Fruit fly (Drosophila melanogaster): ENCODE results near the gene CG5953.

Gene CG5953

DNA sequence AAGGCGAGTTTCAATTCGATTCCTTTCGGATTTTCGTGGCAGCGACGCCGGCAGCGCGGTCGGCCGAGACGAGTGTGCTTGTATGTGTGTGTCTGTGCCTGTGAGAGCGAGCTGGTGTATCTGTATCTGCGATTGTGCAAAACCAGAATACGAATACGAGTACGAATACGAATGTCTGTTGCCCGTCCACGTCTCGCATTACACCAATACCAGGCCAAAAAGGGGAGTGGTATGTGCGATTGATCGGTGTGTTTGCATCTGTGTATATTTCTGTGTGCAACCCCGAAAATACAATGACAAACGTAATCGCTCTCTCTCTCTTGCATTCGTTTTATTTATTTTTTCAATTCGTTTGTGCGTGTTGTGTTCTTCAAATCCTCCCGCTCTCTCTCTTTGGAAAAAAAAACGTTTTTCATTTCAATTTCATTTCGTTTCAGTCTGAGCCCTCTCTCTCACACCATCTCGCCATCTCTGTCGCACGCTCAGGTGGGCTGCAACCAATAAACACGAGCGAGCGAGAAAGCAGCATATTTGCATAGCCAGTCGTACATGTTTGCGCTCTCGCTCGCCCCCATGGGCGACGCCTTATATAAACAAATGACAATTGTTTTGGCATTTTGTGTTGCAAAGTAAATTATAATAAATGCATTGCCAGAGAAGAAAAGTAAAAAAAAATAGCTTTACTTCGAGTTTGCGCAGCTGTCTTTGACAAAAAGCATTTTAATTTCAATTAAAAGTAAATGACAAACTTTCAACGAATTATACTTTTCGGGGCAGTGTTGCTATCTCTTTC, 46.5 kb downstream of the CG5953 start (continued):
- no peak; the same call in 1 of the 2 replicates for TF ChIP-seq onecut (GFP tag; IDR thresholded peaks at IDR 0.05)
- peak; percentile 7 for TF ChIP-seq Sox100B (GFP tag; optimal IDR thresholded peaks at IDR 0.05)
- TF ChIP-seq CG17568 (GFP tag; optimal IDR thresholded peaks at IDR 0.05) = peak; percentile 23
- no peak for TF ChIP-seq bbx (GFP tag; IDR thresholded peaks at IDR 0.05; ENCODE audit: partially characterized antibody)
- no peak for TF ChIP-seq CG11560 (tag; IDR thresholded peaks at IDR 0.05)
- no peak for TF ChIP-seq CG10959 (GFP tag; IDR thresholded peaks at IDR 0.05)
- peak; percentile 20 for TF ChIP-seq Meics (GFP tag; optimal IDR thresholded peaks at IDR 0.05)
- no peak for TF ChIP-seq sd (tag; optimal IDR thresholded peaks at IDR 0.05)
- TF ChIP-seq CG7963 (GFP tag; IDR thresholded peaks at IDR 0.05; ENCODE audit: partially characterized antibody) = no peak
- TF ChIP-seq nerfin-2 (GFP tag; IDR thresholded peaks at IDR 0.05; ENCODE audit: partially characterized antibody) = no peak
- TF ChIP-seq corto (GFP tag; optimal IDR thresholded peaks at IDR 0.05) = no peak
- peak; percentile 69 for TF ChIP-seq CoRest (tag; optimal IDR thresholded peaks at IDR 0.05)
- TF ChIP-seq dmrt11E (tag; optimal IDR thresholded peaks at IDR 0.05) = no peak
- no peak for TF ChIP-seq tap (tag; optimal IDR thresholded peaks at IDR 0.05)
- TF ChIP-seq cad (GFP tag; optimal IDR thresholded peaks at IDR 0.05) = peak; percentile 29
- TF ChIP-seq Abd-B (GFP tag; optimal IDR thresholded peaks at IDR 0.05) = peak; percentile 14
- TF ChIP-seq CG3726 (GFP tag; IDR thresholded peaks at IDR 0.05) = no peak
- TF ChIP-seq CG11093 (GFP tag; IDR thresholded peaks at IDR 0.05) = no peak
- TF ChIP-seq CG7357 (GFP tag; IDR thresholded peaks at IDR 0.05) = no peak
- TF ChIP-seq ATbp (GFP tag; optimal IDR thresholded peaks at IDR 0.05) = peak; percentile 63
- no peak for TF ChIP-seq CG6272 (GFP tag; IDR thresholded peaks at IDR 0.05)
- peak; percentile 88 for TF ChIP-seq vvl (GFP tag; IDR thresholded peaks at IDR 0.05)
- TF ChIP-seq CG7839 (tag; optimal IDR thresholded peaks at IDR 0.05) = peak; percentile 18
- TF ChIP-seq CG1529 (GFP tag; optimal IDR thresholded peaks at IDR 0.05) = no peak
- TF ChIP-seq slbo (GFP tag; IDR thresholded peaks at IDR 0.05) = peak; percentile 62
- TF ChIP-seq CG32767 (GFP tag; IDR thresholded peaks at IDR 0.05) = no peak
- TF ChIP-seq ash1 (GFP tag; optimal IDR thresholded peaks at IDR 0.05) = no peak
- peak; percentile 46 for TF ChIP-seq disco-r (GFP tag; optimal IDR thresholded peaks at IDR 0.05)
- no peak for TF ChIP-seq CG18011 (GFP tag; optimal IDR thresholded peaks at IDR 0.05)
- no peak for TF ChIP-seq CG12104 (GFP tag; optimal IDR thresholded peaks at IDR 0.05)
- TF ChIP-seq Mrtf (GFP tag; IDR thresholded peaks at IDR 0.05) = no peak
- no peak for TF ChIP-seq pzg (GFP tag; optimal IDR thresholded peaks at IDR 0.05)
- TF ChIP-seq insv (GFP tag; optimal IDR thresholded peaks at IDR 0.05) = no peak
- TF ChIP-seq CG11085 (GFP tag; IDR thresholded peaks at IDR 0.05) = no peak
- peak; percentile 4 for TF ChIP-seq CG11723 (GFP tag; optimal IDR thresholded peaks at IDR 0.05)
- TF ChIP-seq tx (GFP tag; optimal IDR thresholded peaks at IDR 0.05) = no peak
- TF ChIP-seq Dek (tag; optimal IDR thresholded peaks at IDR 0.05) = no peak
- peak; percentile 41 for TF ChIP-seq jing (GFP tag; optimal IDR thresholded peaks at IDR 0.05)
- no peak for TF ChIP-seq Sox102F (GFP tag; optimal IDR thresholded peaks at IDR 0.05)
- TF ChIP-seq CG14014 (GFP tag; IDR thresholded peaks at IDR 0.05) = no peak
- TF ChIP-seq slp2 (GFP tag; optimal IDR thresholded peaks at IDR 0.05) = peak; percentile 19
- no peak for TF ChIP-seq Xbp1 (GFP tag; optimal IDR thresholded peaks at IDR 0.05)
- no peak for TF ChIP-seq crc (GFP tag; optimal IDR thresholded peaks at IDR 0.05)
- TF ChIP-seq CG31388 (GFP tag; optimal IDR thresholded peaks at IDR 0.05) = no peak
- peak; percentile 53 for TF ChIP-seq repo (GFP tag; optimal IDR thresholded peaks at IDR 0.05)
- no peak for TF ChIP-seq Hr3 (GFP tag; optimal IDR thresholded peaks at IDR 0.05)
- TF ChIP-seq BtbVII (GFP tag; optimal IDR thresholded peaks at IDR 0.05) = no peak
- peak; percentile 27 for TF ChIP-seq CG11398 (GFP tag; optimal IDR thresholded peaks at IDR 0.05)
- no peak for TF ChIP-seq CG9215 (GFP tag; IDR thresholded peaks at IDR 0.05)
- peak; percentile 23 for TF ChIP-seq chn (GFP tag; optimal IDR thresholded peaks at IDR 0.05)
